Fruit fly (Drosophila melanogaster) whole organism, embryonic: ENCODE measurements around the gene CG5172.

ENCODE experiments used
- Antp ChIP-seq: fragments of 200-800 bp; sonication (Bioruptor generic); optimal IDR thresholded peaks from 3 replicates; lab custom pipeline; 2016; ENCODE audit warnings: missing biosample characterization, missing genetic modification characterization
- Atf3 ChIP-seq: fragments of 200-800 bp; sonication (Bioruptor generic); optimal IDR thresholded peaks from 3 replicates; lab custom pipeline; 2016; ENCODE audit warnings: missing biosample characterization, missing genetic modification characterization
- Awh ChIP-seq: fragments of 200-800 bp; sonication (Bioruptor generic); IDR thresholded peaks from 2 replicates; pipeline ENCODE4, ENCODE4 v1.3.6; 2022; ENCODE audit warnings: missing biosample characterization, missing genetic modification characterization
- C15 ChIP-seq: fragments of 200-800 bp; sonication (Bioruptor generic); IDR thresholded peaks from 3 replicates; pipeline ENCODE4 v1.3.6; 2022; ENCODE audit warnings: missing biosample characterization, missing genetic modification characterization
- CG10267 ChIP-seq: fragments of 200-800 bp; sonication (Bioruptor generic); optimal IDR thresholded peaks from 2 replicates; lab custom pipeline; 2018; ENCODE audit warnings: missing biosample characterization, mild to moderate bottlenecking, missing genetic modification characterization, moderate library complexity
- CG11247 ChIP-seq: fragments of 200-800 bp; sonication (Bioruptor generic); IDR thresholded peaks from 2 replicates; pipeline ENCODE4 v1.3.6; 2022; ENCODE audit warnings: missing biosample characterization, missing genetic modification characterization
- CG12104 ChIP-seq: fragments of 200-800 bp; sonication (Bioruptor generic); optimal IDR thresholded peaks from 3 replicates; lab custom pipeline; 2016; ENCODE audit warnings: missing biosample characterization, missing genetic modification characterization
- CG1233 ChIP-seq: fragments of 200-800 bp; sonication (Bioruptor generic); optimal IDR thresholded peaks from 4 replicates; lab custom pipeline; 2018; ENCODE audit warnings: missing biosample characterization, mild to moderate bottlenecking, missing genetic modification characterization
- CG12769 ChIP-seq: fragments of 200-800 bp; sonication (Bioruptor generic); optimal IDR thresholded peaks from 2 replicates; lab custom pipeline; 2019; ENCODE audit warnings: missing biosample characterization, mild to moderate bottlenecking, missing genetic modification characterization, moderate library complexity
- CG14667 ChIP-seq: fragments of 200-800 bp; sonication (Bioruptor generic); IDR thresholded peaks from 2 replicates; pipeline ENCODE4 v1.3.6; 2022; ENCODE audit warnings: missing biosample characterization, missing genetic modification characterization
- CG16779 ChIP-seq: fragments of 200-800 bp; sonication (Bioruptor generic); IDR thresholded peaks from 2 replicates; pipeline ENCODE4 v1.3.6; 2022; ENCODE audit warnings: missing biosample characterization, missing genetic modification characterization
- CG16815 ChIP-seq: fragments of 200-800 bp; sonication (Bioruptor generic); optimal IDR thresholded peaks from 3 replicates; lab custom pipeline; 2017; ENCODE audit warnings: missing biosample characterization, mild to moderate bottlenecking, missing genetic modification characterization
- CG17829 ChIP-seq: fragments of 200-800 bp; optimal IDR thresholded peaks from 2 replicates; lab custom pipeline; 2019; ENCODE audit warnings: missing biosample characterization, mild to moderate bottlenecking, missing genetic modification characterization, moderate library complexity
- CG18262 ChIP-seq: fragments of 200-800 bp; optimal IDR thresholded peaks from 3 replicates; lab custom pipeline; 2019; ENCODE audit warnings: missing biosample characterization, mild to moderate bottlenecking, missing genetic modification characterization, moderate library complexity
- CG2120 ChIP-seq: fragments of 200-800 bp; sonication (Bioruptor generic); optimal IDR thresholded peaks from 3 replicates; lab custom pipeline; 2016; ENCODE audit warnings: missing biosample characterization, missing genetic modification characterization
- CG33213 ChIP-seq: fragments of 200-800 bp; sonication (Bioruptor generic); optimal IDR thresholded peaks from 3 replicates; lab custom pipeline; 2016; ENCODE audit warnings: missing biosample characterization, missing genetic modification characterization
- CG4424 ChIP-seq: fragments of 200-800 bp; sonication (Bioruptor generic); optimal IDR thresholded peaks from 3 replicates; lab custom pipeline; 2016; ENCODE audit warnings: missing biosample characterization, missing genetic modification characterization
- CG5245 ChIP-seq: fragments of 200-800 bp; sonication (Bioruptor generic); optimal IDR thresholded peaks from 3 replicates; lab custom pipeline; 2016; ENCODE audit warnings: missing biosample characterization, missing genetic modification characterization
- CG7271 ChIP-seq: fragments of 200-800 bp; sonication (Bioruptor generic); optimal IDR thresholded peaks from 2 replicates; lab custom pipeline; 2018; ENCODE audit warnings: missing biosample characterization, mild to moderate bottlenecking, missing genetic modification characterization, moderate library complexity
- CG8765 ChIP-seq: fragments of 200-800 bp; sonication (Bioruptor generic); IDR thresholded peaks from 2 replicates; pipeline ENCODE4 v1.3.6; 2022; ENCODE audit warnings: missing biosample characterization, missing genetic modification characterization
- CG8944 ChIP-seq: fragments of 200-800 bp; sonication (Bioruptor generic); optimal IDR thresholded peaks from 3 replicates; lab custom pipeline; 2016; ENCODE audit warnings: missing biosample characterization, missing genetic modification characterization
- CG9609 ChIP-seq: fragments of 200-800 bp; sonication (Bioruptor generic); optimal IDR thresholded peaks from 3 replicates; lab custom pipeline; 2016; ENCODE audit warnings: missing biosample characterization, missing genetic modification characterization
- CTCF ChIP-seq: fragments of 200-800 bp; sonication (Bioruptor generic); optimal IDR thresholded peaks from 2 replicates; lab custom pipeline; 2017; ENCODE audit warnings: missing biosample characterization, mild to moderate bottlenecking, missing genetic modification characterization, moderate library complexity
- Dek ChIP-seq: fragments of 200-800 bp; sonication (Bioruptor generic); optimal IDR thresholded peaks from 3 replicates; lab custom pipeline; 2019; ENCODE audit warnings: missing biosample characterization, mild to moderate bottlenecking, missing genetic modification characterization, moderate library complexity
- E2f1 ChIP-seq: fragments of 200-800 bp; sonication (Bioruptor generic); IDR thresholded peaks from 2 replicates; pipeline ENCODE4 v1.3.6; 2022; ENCODE audit warnings: missing biosample characterization, missing genetic modification characterization
- HLHmδ ChIP-seq: fragments of 200-800 bp; sonication (Bioruptor generic); optimal IDR thresholded peaks from 2 replicates; lab custom pipeline; 2018; ENCODE audit warnings: missing biosample characterization, mild to moderate bottlenecking, missing genetic modification characterization, moderate library complexity
- Hmr ChIP-seq: fragments of 200-800 bp; sonication (Bioruptor generic); optimal IDR thresholded peaks from 3 replicates; lab custom pipeline; 2017; ENCODE audit warnings: mild to moderate bottlenecking, missing biosample characterization, missing genetic modification reagents, missing genetic modification characterization
- Hr3 ChIP-seq: fragments of 200-800 bp; sonication (Bioruptor generic); optimal IDR thresholded peaks from 3 replicates; lab custom pipeline; 2016; ENCODE audit warnings: missing biosample characterization, missing genetic modification characterization
- MESR4 ChIP-seq: fragments of 200-800 bp; sonication (Bioruptor generic); optimal IDR thresholded peaks from 2 replicates; lab custom pipeline; 2018; ENCODE audit warnings: missing biosample characterization, mild to moderate bottlenecking, missing genetic modification characterization, moderate library complexity
- Med ChIP-seq: fragments of 200-800 bp; sonication (Bioruptor generic); peaks from one replicate; lab custom pipeline; 2016; ENCODE audit warnings: missing biosample characterization, missing genetic modification characterization, mild to moderate bottlenecking, inconsistent platforms, moderate library complexity
- Mes4 ChIP-seq: fragments of 200-800 bp; sonication (Bioruptor generic); optimal IDR thresholded peaks from 2 replicates; lab custom pipeline; 2016; ENCODE audit warnings: missing biosample characterization, missing genetic modification characterization
- Mrtf ChIP-seq: fragments of 200-800 bp; sonication (Bioruptor generic); IDR thresholded peaks from 3 replicates; pipeline ENCODE4 v1.3.6; 2022; ENCODE audit warnings: missing biosample characterization, missing genetic modification characterization
- Nf-YB ChIP-seq: fragments of 200-800 bp; sonication (Bioruptor generic); optimal IDR thresholded peaks from 3 replicates; lab custom pipeline; 2019; ENCODE audit warnings: missing biosample characterization, mild to moderate bottlenecking, missing genetic modification characterization, moderate library complexity
- Spps ChIP-seq: fragments of 200-800 bp; sonication (Bioruptor generic); optimal IDR thresholded peaks from 2 replicates; lab custom pipeline; 2018; ENCODE audit warnings: missing biosample characterization, mild to moderate bottlenecking, missing genetic modification characterization
- Vsx1 ChIP-seq: fragments of 200-800 bp; sonication (Bioruptor generic); optimal IDR thresholded peaks from 2 replicates; lab custom pipeline; 2017; ENCODE audit warnings: missing biosample characterization, mild to moderate bottlenecking, missing genetic modification characterization, missing genetic modification reagents
- ap ChIP-seq: fragments of 200-800 bp; sonication (Bioruptor generic); IDR thresholded peaks from 2 replicates; pipeline ENCODE4 v1.3.6; 2022; ENCODE audit warnings: missing biosample characterization, missing genetic modification characterization
- bab2 ChIP-seq: fragments of 200-800 bp; sonication (Bioruptor generic); optimal IDR thresholded peaks from 2 replicates; lab custom pipeline; 2016; ENCODE audit warnings: missing biosample characterization, missing genetic modification characterization
- bowl ChIP-seq: fragments of 200-800 bp; sonication (Bioruptor generic); IDR thresholded peaks from 2 replicates; pipeline ENCODE4 v1.3.6; 2022; ENCODE audit warnings: missing biosample characterization, missing genetic modification characterization
- cad ChIP-seq: fragments of >200 bp; optimal IDR thresholded peaks from 2 replicates; lab custom pipeline; 2017; ENCODE audit warnings: missing biosample characterization, missing genetic modification characterization
- fd64A ChIP-seq: fragments of 200-800 bp; sonication (Bioruptor generic); optimal IDR thresholded peaks from 3 replicates; lab custom pipeline; 2018; ENCODE audit warnings: missing biosample characterization, mild to moderate bottlenecking, missing genetic modification characterization
- hkb ChIP-seq, 2 experiments: fragments of 200-800 bp in 1 of 2; fragments of >200 bp in 1 of 2; sonication (Bioruptor generic) in 1 of 2; IDR thresholded peaks in 1 of 2; optimal IDR thresholded peaks in 1 of 2; 2 replicates each; pipeline versions ENCODE4 v1.3.6 to Lab custom; 2017 to 2022; ENCODE audit warnings: missing biosample characterization in 1 of 2, missing genetic modification characterization in 1 of 2
- nerfin-2 ChIP-seq: fragments of 200-800 bp; sonication (Bioruptor generic); IDR thresholded peaks from 2 replicates; pipeline ENCODE4 v1.3.6; 2022; ENCODE audit warnings: missing biosample characterization, missing genetic modification characterization; ENCODE audit not compliant: partially characterized antibody
- ro ChIP-seq: fragments of 200-800 bp; sonication (Bioruptor generic); IDR thresholded peaks from 2 replicates; pipeline ENCODE4 v1.3.6; 2022; ENCODE audit warnings: missing biosample characterization, missing genetic modification characterization
- row ChIP-seq: fragments of 200-800 bp; sonication (Bioruptor generic); IDR thresholded peaks from 3 replicates; pipeline ENCODE4 v1.3.6; 2022; ENCODE audit warnings: missing biosample characterization, missing genetic modification characterization
- sc ChIP-seq, 3 experiments: fragments of >200 bp in 2 of 3; fragments of 200-800 bp in 1 of 3; sonication (Bioruptor generic) in 1 of 3; optimal IDR thresholded peaks; 2 replicates in 2 of 3; 3 replicates in 1 of 3; lab custom pipeline; 2017; ENCODE audit warnings: mild to moderate bottlenecking in 1 of 3, missing biosample characterization in 1 of 3, missing genetic modification characterization in 1 of 3, missing genetic modification reagents in 1 of 3
- sens-2 ChIP-seq: fragments of 200-800 bp; sonication (Bioruptor generic); IDR thresholded peaks from 2 replicates; pipeline ENCODE4 v1.3.6; 2022; ENCODE audit warnings: missing biosample characterization, missing genetic modification characterization
- sima ChIP-seq: fragments of 200-800 bp; sonication (Bioruptor generic); optimal IDR thresholded peaks from 2 replicates; lab custom pipeline; 2016; ENCODE audit warnings: missing biosample characterization, missing genetic modification characterization
- sr ChIP-seq: fragments of 200-800 bp; sonication (Bioruptor generic); IDR thresholded peaks from 3 replicates; pipeline ENCODE4 v1.3.6; 2022; ENCODE audit warnings: missing biosample characterization, missing genetic modification characterization
- tin ChIP-seq: fragments of 200-800 bp; sonication (Bioruptor generic); optimal IDR thresholded peaks from 3 replicates; lab custom pipeline; 2016; ENCODE audit warnings: missing biosample characterization, missing genetic modification characterization
- ttk ChIP-seq: fragments of 200-800 bp; sonication (Bioruptor generic); IDR thresholded peaks from 2 replicates; pipeline ENCODE4 v2.1.2; 2022; ENCODE audit warnings: missing biosample characterization, missing genetic modification characterization
- vnd ChIP-seq: fragments of 200-800 bp; sonication (Bioruptor generic); IDR thresholded peaks from 3 replicates; pipeline ENCODE4 v1.3.6; 2022; ENCODE audit warnings: missing biosample characterization, missing genetic modification characterization; ENCODE audit not compliant: partially characterized antibody

Gene CG5172

dm6 chrX:17229475-17230169 lies 8.4 kb downstream of the CG5172 start (continued):
- no peak for TF ChIP-seq sima (GFP tag; lab: Kevin White, UChicago)
- TF ChIP-seq ro (GFP tag; lab: Robert Waterston, UW), result no peak
- TF ChIP-seq E2f1, result no peak
- no peak for TF ChIP-seq CG10267 (tag; lab: Kevin White, UChicago)
- no peak for TF ChIP-seq row
- TF ChIP-seq CG8944 (GFP tag; lab: Kevin White, UChicago), result no peak
- TF ChIP-seq Mrtf (GFP tag; lab: Robert Waterston, UW), result no peak
- TF ChIP-seq Hr3 (GFP tag; lab: Kevin White, UChicago), result no peak
- no peak for TF ChIP-seq Dek
- no peak for TF ChIP-seq CG16779 (GFP tag; lab: Robert Waterston, UW)
- TF ChIP-seq CTCF (GFP tag; lab: Kevin White, UChicago), result peak; percentile 90
- no peak for TF ChIP-seq cad (GFP tag; lab: Kevin White, UChicago)
- no peak for TF ChIP-seq CG1233 (GFP tag; lab: Kevin White, UChicago)
- no peak for TF ChIP-seq CG16815 (GFP tag; lab: Kevin White, UChicago)
- no peak for TF ChIP-seq CG8765
- TF ChIP-seq nerfin-2 (GFP tag; lab: Robert Waterston, UW), result no peak
- no peak for TF ChIP-seq vnd (GFP tag; lab: Robert Waterston, UW)
- no peak for TF ChIP-seq hkb (optimal IDR thresholded peaks at IDR 0.05; lab: Kevin White, UChicago)
- TF ChIP-seq hkb (GFP tag; IDR thresholded peaks at IDR 0.05; lab: Robert Waterston, UW), result no peak
- no peak for TF ChIP-seq ttk (GFP tag; lab: Robert Waterston, UW)
- TF ChIP-seq HLHmδ (GFP tag; lab: Kevin White, UChicago), result no peak
- TF ChIP-seq bowl (GFP tag; lab: Robert Waterston, UW), result no peak
- TF ChIP-seq CG33213 (GFP tag; lab: Kevin White, UChicago), result no peak
- no peak for TF ChIP-seq CG7271 (tag; lab: Kevin White, UChicago)
- no peak for TF ChIP-seq CG12104 (GFP tag; lab: Kevin White, UChicago)
- TF ChIP-seq Awh (GFP tag; lab: Robert Waterston, UW), result peak; percentile 53; the same call in 1 of the 2 replicates
- TF ChIP-seq Nf-YB (GFP tag; lab: Kevin White, UChicago), result no peak
- TF ChIP-seq CG12769 (tag; lab: Kevin White, UChicago), result peak; percentile 25
- TF ChIP-seq MESR4 (GFP tag; lab: Kevin White, UChicago), result no peak
- no peak for TF ChIP-seq sr (GFP tag; lab: Robert Waterston, UW)
- TF ChIP-seq sc (optimal IDR thresholded peaks at IDR 0.05; lab: Kevin White, UChicago), result no peak
- peak; percentile 5 for TF ChIP-seq sc (GFP tag; optimal IDR thresholded peaks at IDR 0.05; lab: Kevin White, UChicago)
- TF ChIP-seq Med (GFP tag; lab: Kevin White, UChicago), result peak; percentile 84
- TF ChIP-seq Hmr (GFP tag; lab: Kevin White, UChicago), result no peak
- peak; percentile 30 for TF ChIP-seq bab2
- peak; percentile 3 for TF ChIP-seq Vsx1 (GFP tag; lab: Kevin White, UChicago)
- TF ChIP-seq CG2120, result peak; percentile 44
- TF ChIP-seq Atf3 (GFP tag; lab: Kevin White, UChicago), result no peak
- no peak for TF ChIP-seq CG5245
- TF ChIP-seq CG11247 (GFP tag; lab: Robert Waterston, UW), result peak; percentile 64
- no peak for TF ChIP-seq tin
- no peak for TF ChIP-seq CG4424 (GFP tag; lab: Kevin White, UChicago)
- no peak for TF ChIP-seq sens-2 (GFP tag; lab: Robert Waterston, UW)
- no peak for TF ChIP-seq CG18262 (tag; lab: Kevin White, UChicago)
- TF ChIP-seq fd64A (GFP tag; lab: Kevin White, UChicago), result no peak
- no peak for TF ChIP-seq CG17829 (tag; lab: Kevin White, UChicago)
- no peak for TF ChIP-seq Mes4
- TF ChIP-seq Antp, result peak; percentile 42
- no peak for TF ChIP-seq CG14667 (GFP tag; lab: Robert Waterston, UW)
- TF ChIP-seq C15 (GFP tag; lab: Robert Waterston, UW), result no peak
- TF ChIP-seq ap (GFP tag; lab: Robert Waterston, UW), result no peak
- TF ChIP-seq Spps (tag; lab: Kevin White, UChicago), result no peak
- TF ChIP-seq CG9609 (GFP tag; lab: Kevin White, UChicago), result no peak
